Worm (Caenorhabditis elegans) whole organism, late embryonic: Measurements from ENCODE around the gene F31F4.1.

Experiments used
- ceh-18 ChIP-seq: sonication (generic microtip); optimal IDR thresholded peaks from 2 replicates; lab custom pipeline; 2016; ENCODE audit warnings: missing genetic modification characterization, missing compliant biosample characterization
- ceh-6 ChIP-seq: fragments of 200-800 bp; sonication (Bioruptor generic); optimal IDR thresholded peaks from 2 replicates; lab custom pipeline; 2018; ENCODE audit warnings: mild to moderate bottlenecking, missing genetic modification characterization, missing compliant biosample characterization
- gmeb-2 ChIP-seq: sonication (generic microtip); optimal IDR thresholded peaks from 2 replicates; lab custom pipeline; 2016; ENCODE audit warnings: missing genetic modification characterization, inconsistent platforms, missing compliant biosample characterization
- hlh-13 ChIP-seq: fragments of 200-800 bp; sonication (Bioruptor generic); optimal IDR thresholded peaks from 2 replicates; lab custom pipeline; 2018; ENCODE audit warnings: mild to moderate bottlenecking, missing genetic modification characterization, missing compliant biosample characterization
- nhr-11 ChIP-seq: fragments of 150-350 bp; optimal IDR thresholded peaks from 2 replicates; lab custom pipeline; 2014; ENCODE audit warnings: missing biosample characterization, missing genetic modification characterization
- pqm-1 ChIP-seq: sonication (generic microtip); optimal IDR thresholded peaks from 2 replicates; lab custom pipeline; 2016; ENCODE audit warnings: missing genetic modification characterization, missing compliant biosample characterization
- sdc-2 ChIP-seq: sonication (generic microtip); optimal IDR thresholded peaks from 2 replicates; lab custom pipeline; 2016; ENCODE audit warnings: missing genotype, missing genetic modification characterization, missing compliant biosample characterization
- tbx-2 ChIP-seq: sonication (generic microtip); optimal IDR thresholded peaks from 2 replicates; lab custom pipeline; 2016; ENCODE audit warnings: missing genetic modification characterization, missing compliant biosample characterization

ce11 chrV:695914-696313, 12.1 kb downstream of the F31F4.1 start, which contains the start of gene srj-52:
- TF ChIP-seq tbx-2 (tag; lab: Kevin White, UChicago) = no peak
- TF ChIP-seq ceh-6 (GFP tag; lab: Kevin White, UChicago) = no peak
- TF ChIP-seq nhr-11 (tag; lab: Kevin White, UChicago) = no peak
- TF ChIP-seq hlh-13 (GFP tag; lab: Kevin White, UChicago) = no peak
- no peak for TF ChIP-seq gmeb-2 (tag; lab: Kevin White, UChicago)
- no peak for TF ChIP-seq sdc-2 (tag; lab: Kevin White, UChicago)
- TF ChIP-seq ceh-18 (tag; lab: Kevin White, UChicago) = no peak
- TF ChIP-seq pqm-1 (tag; lab: Kevin White, UChicago) = no peak
